Worm (Caenorhabditis elegans) whole organism, L4 larva: ENCODE data around the gene ZC250.5.

Experiments used
- R02D3.7 ChIP-seq: fragments of 150-350 bp; sonication (generic microtip); optimal IDR thresholded peaks from 3 replicates; lab custom pipeline; 2014; ENCODE audit warnings: missing biosample characterization, missing genetic modification characterization
- ceh-32 ChIP-seq: sonication (generic microtip); optimal IDR thresholded peaks from 2 replicates; lab custom pipeline; 2016; ENCODE audit warnings: mild to moderate bottlenecking, missing genetic modification characterization, missing compliant biosample characterization; ENCODE audit not compliant: poor library complexity
- ceh-82 ChIP-seq: sonication (generic microtip); optimal IDR thresholded peaks from 2 replicates; lab custom pipeline; 2017; ENCODE audit warnings: missing biosample characterization, missing genetic modification characterization
- gei-8 ChIP-seq: fragments of 200-800 bp; sonication (Bioruptor generic); optimal IDR thresholded peaks from 2 replicates; lab custom pipeline; 2018; ENCODE audit warnings: mild to moderate bottlenecking, missing genetic modification characterization, missing compliant biosample characterization
- jun-1 ChIP-seq: fragments of 150-350 bp; optimal IDR thresholded peaks from 2 replicates; lab custom pipeline; 2014; ENCODE audit warnings: missing biosample characterization, missing genetic modification reagents, missing genetic modification characterization

- TF ChIP-seq jun-1 (tag; lab: Kevin White, UChicago) = no peak
- TF ChIP-seq gei-8 (GFP tag; lab: Kevin White, UChicago) = no peak
- TF ChIP-seq ceh-82 (tag; lab: Kevin White, UChicago) = no peak
- TF ChIP-seq ceh-32 (tag; lab: Kevin White, UChicago) = no peak
- no peak for TF ChIP-seq R02D3.7
Observed at ce11 chrV:5799373-5799772, 6.2 kb upstream of the ZC250.5 start, which contains the start of gene cyn-17.
